Worm (Caenorhabditis elegans): Measurements from ENCODE around the gene ugt-54.
A peak's percentile ranks its signal among the peaks of the same experiment; 100 is the strongest.

The ugt-54 gene

DNA sequence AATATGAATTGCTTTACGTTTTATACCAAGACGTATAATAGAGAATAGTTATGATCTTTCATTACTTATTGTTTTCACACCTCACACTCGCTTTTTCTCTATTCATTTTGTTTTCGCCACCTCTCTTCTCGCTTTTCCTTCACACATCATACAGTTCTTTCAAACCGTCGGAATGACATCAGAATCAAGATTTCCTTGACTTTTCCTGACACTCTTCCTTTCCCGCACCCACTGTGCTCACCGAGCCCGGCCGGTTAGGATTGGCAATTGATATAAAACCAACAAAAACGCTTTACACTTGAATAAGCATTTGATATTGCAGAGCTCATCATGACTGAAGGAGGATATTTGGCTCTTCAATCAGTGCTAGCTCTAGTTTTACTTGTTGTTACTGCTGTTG lies 37.9 kb downstream of the ugt-54 start, which contains the start of gene zipt-2.1:
TSS of gene zipt-2.1 (plus strand) at position 301 of the 400 bp plus-strand sequence.
- no peak for TF ChIP-seq F13H6.1 (tag; optimal IDR thresholded peaks at IDR 0.05)
- no peak for TF ChIP-seq nhr-11 (tag; optimal IDR thresholded peaks at IDR 0.05)
- TF ChIP-seq nhr-25 (tag; optimal IDR thresholded peaks at IDR 0.05): no peak
- no peak for TF ChIP-seq fos-1 (tag; optimal IDR thresholded peaks at IDR 0.05)
- TF ChIP-seq nhr-12 (tag; optimal IDR thresholded peaks at IDR 0.05): no peak
- TF ChIP-seq dmd-4 (tag; optimal IDR thresholded peaks at IDR 0.05): no peak
- TF ChIP-seq ceh-82 (tag; optimal IDR thresholded peaks at IDR 0.05): no peak
- no peak for TF ChIP-seq nhr-77 (tag; optimal IDR thresholded peaks at IDR 0.05)
- TF ChIP-seq egl-27 (tag; optimal IDR thresholded peaks at IDR 0.05): no peak

DNA sequence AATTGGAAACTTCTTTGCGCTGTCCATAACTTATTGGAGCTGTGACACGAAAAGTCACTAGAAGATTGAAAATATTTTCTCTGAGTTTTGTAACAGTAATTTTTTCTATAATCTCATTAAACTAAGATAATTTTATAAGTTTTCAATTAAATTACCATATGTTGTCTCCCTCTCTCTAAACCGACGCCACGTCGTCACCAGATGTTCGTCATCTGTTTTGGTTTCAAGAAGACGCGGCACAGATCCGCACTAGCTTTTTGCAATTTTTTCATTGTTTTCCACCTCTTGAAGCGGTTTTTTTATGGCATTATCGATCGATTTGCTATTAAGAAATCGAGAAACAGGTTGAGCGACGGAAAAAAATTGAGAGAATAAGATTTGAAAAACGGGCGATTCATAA lies 42.5 kb downstream of the ugt-54 start:
- TF ChIP-seq ceh-16 (tag; optimal IDR thresholded peaks at IDR 0.05): no peak

DNA sequence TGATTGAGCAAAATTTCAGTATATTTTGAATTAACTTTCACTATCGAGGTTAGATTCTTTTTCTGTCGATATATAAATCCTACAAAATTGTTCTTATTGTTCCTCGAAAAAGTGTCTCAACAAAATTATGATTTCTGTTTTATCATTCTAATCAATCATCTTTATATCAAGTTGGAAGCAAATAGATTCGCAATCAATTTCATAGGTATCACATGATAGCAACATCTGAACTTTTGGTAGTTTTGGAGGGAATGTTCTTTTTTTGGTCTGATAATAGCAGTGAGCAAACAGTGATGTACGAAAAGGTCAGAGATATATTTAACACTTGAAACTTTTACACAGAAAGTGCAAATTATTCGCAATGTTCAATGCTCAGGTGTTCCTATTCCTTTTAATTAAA lies 49.3 kb downstream of the ugt-54 start:
- TF ChIP-seq fos-1 (tag; optimal IDR thresholded peaks at IDR 0.05) (peak; percentile 62), gmeb-1 (tag; optimal IDR thresholded peaks at IDR 0.05) (peak; percentile 23), sma-9 (GFP tag; optimal IDR thresholded peaks at IDR 0.05) (peak; percentile 63), sma-9 (tag; optimal IDR thresholded peaks at IDR 0.05) (no peak), ceh-16 (tag; optimal IDR thresholded peaks at IDR 0.05) (no peak), nhr-21 (tag; optimal IDR thresholded peaks at IDR 0.05) (no peak), F13H6.1 (tag; optimal IDR thresholded peaks at IDR 0.05) (peak; percentile 5), crh-2 (tag; optimal IDR thresholded peaks at IDR 0.05) (peak; percentile 30), snpc-4 (tag; optimal IDR thresholded peaks at IDR 0.05) (no peak)

DNA sequence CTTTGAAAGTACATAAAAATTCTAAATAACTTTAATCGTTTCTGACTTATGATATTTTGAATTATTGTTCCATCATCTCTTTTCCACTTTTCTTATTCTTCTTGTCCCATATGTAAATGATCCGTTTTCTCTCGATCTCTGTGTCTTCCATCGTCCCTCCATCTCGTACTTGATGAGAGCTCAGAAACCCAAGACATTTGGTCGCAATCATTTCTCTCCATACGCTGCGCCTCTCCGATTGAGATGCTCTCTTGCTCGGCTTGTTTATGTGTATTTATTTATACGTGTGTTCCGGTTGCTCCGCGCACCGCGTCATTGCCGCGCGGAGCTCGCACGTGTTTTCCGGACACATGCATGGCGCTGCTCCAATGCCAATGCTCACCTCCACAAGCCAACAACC lies 49.9 kb downstream of the ugt-54 start:
- TF ChIP-seq nhr-12 (tag; optimal IDR thresholded peaks at IDR 0.05) (no peak), elt-3 (tag; optimal IDR thresholded peaks at IDR 0.05) (no peak), ZK546.5 (tag; optimal IDR thresholded peaks at IDR 0.05) (no peak), C34F6.9 (tag; optimal IDR thresholded peaks at IDR 0.05) (no peak), gmeb-1 (tag; optimal IDR thresholded peaks at IDR 0.05) (no peak), nhr-11 (tag; optimal IDR thresholded peaks at IDR 0.05) (no peak)

DNA sequence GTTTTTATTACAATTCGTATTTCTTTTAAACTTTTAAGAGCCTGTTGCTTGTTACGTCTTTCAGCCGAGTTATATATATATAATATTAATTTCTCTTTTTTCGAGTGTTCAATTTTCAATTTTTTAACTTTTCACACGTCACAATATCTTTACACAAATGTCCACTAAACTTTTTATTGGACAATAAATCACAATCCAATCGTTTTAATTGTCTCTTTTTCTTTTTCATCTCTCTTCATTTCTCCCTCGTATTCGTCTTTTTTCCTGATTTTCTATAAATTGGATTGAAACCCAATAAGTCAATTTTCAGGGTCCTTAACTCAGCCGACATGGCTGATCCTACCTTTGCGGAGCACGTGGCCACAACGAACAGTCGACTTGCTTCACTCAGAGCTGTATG lies 50.6 kb downstream of the ugt-54 start, which contains the start of gene miz-1:
TSS of gene miz-1 (plus strand) at position 301 of the 400 bp plus-strand sequence.
- TF ChIP-seq nhr-6 (tag; optimal IDR thresholded peaks at IDR 0.05) (no peak), nhr-237 (tag; optimal IDR thresholded peaks at IDR 0.05) (no peak), aly-2 (tag; optimal IDR thresholded peaks at IDR 0.05) (no peak), snpc-4 (tag; optimal IDR thresholded peaks at IDR 0.05) (no peak), sem-4 (tag; optimal IDR thresholded peaks at IDR 0.05) (no peak), nhr-129 (tag; optimal IDR thresholded peaks at IDR 0.05) (no peak), unc-55 (GFP tag; optimal IDR thresholded peaks at IDR 0.05) (no peak), ceh-16 (tag; optimal IDR thresholded peaks at IDR 0.05) (no peak), lin-39 (tag; optimal IDR thresholded peaks at IDR 0.05) (no peak), crh-2 (tag; optimal IDR thresholded peaks at IDR 0.05) (no peak), blmp-1 (tag; optimal IDR thresholded peaks at IDR 0.05; ENCODE audit: insufficient read depth) (no peak), nhr-11 (tag; optimal IDR thresholded peaks at IDR 0.05) (no peak), mab-5 (tag; optimal IDR thresholded peaks at IDR 0.05) (no peak), nhr-12 (tag; optimal IDR thresholded peaks at IDR 0.05) (no peak), ztf-1 (GFP tag; conservative IDR thresholded peaks at IDR 0.05) (no peak), mdl-1 (tag; optimal IDR thresholded peaks at IDR 0.05) (no peak), Y55F3AM.14 (GFP tag; optimal IDR thresholded peaks at IDR 0.05) (no peak), nhr-25 (tag; optimal IDR thresholded peaks at IDR 0.05) (no peak), mbf-1 (tag; optimal IDR thresholded peaks at IDR 0.05) (no peak), dmd-4 (tag; optimal IDR thresholded peaks at IDR 0.05) (no peak)
